Worm (Caenorhabditis elegans) whole organism, early embryonic: ENCODE data around the gene elo-9.

Experiments
- B0310.2 ChIP-seq: sonication (generic microtip); optimal IDR thresholded peaks from 2 replicates; lab custom pipeline; 2016; ENCODE audit warnings: mild to moderate bottlenecking, missing genetic modification characterization, missing compliant biosample characterization
- F13C5.2 ChIP-seq: sonication (generic microtip); optimal IDR thresholded peaks from 2 replicates; lab custom pipeline; 2017; ENCODE audit warnings: mild to moderate bottlenecking, missing genetic modification characterization, inconsistent platforms, missing compliant biosample characterization
- aly-1 ChIP-seq: sonication (generic microtip); optimal IDR thresholded peaks from 2 replicates; lab custom pipeline; 2016; ENCODE audit warnings: missing genetic modification characterization, missing compliant biosample characterization
- ama-1 ChIP-seq: fragments of 150-350 bp; optimal IDR thresholded peaks from 2 replicates; lab custom pipeline; 2014
- ceh-13 ChIP-seq: fragments of 200-800 bp; sonication (Bioruptor generic); optimal IDR thresholded peaks from 2 replicates; lab custom pipeline; 2018; ENCODE audit warnings: mild to moderate bottlenecking, missing genetic modification characterization, missing compliant biosample characterization
- ceh-36 ChIP-seq: sonication (generic microtip); optimal IDR thresholded peaks from 2 replicates; lab custom pipeline; 2016; ENCODE audit warnings: missing genetic modification characterization, inconsistent platforms, missing compliant biosample characterization
- ets-7 ChIP-seq: sonication (generic microtip); optimal IDR thresholded peaks from 2 replicates; lab custom pipeline; 2016; ENCODE audit warnings: missing genotype, missing genetic modification characterization, missing compliant biosample characterization
- flt-1 ChIP-seq: fragments of 200-800 bp; sonication (Bioruptor generic); IDR thresholded peaks from 2 replicates; pipeline ENCODE4 v1.3.6; 2022; ENCODE audit warnings: missing genetic modification characterization, missing compliant biosample characterization
- hmbx-1 ChIP-seq: sonication (generic microtip); optimal IDR thresholded peaks from 2 replicates; lab custom pipeline; 2016; ENCODE audit warnings: mild to moderate bottlenecking, missing genetic modification characterization, missing compliant biosample characterization
- hmg-4 ChIP-seq: fragments of 200-800 bp; sonication (Bioruptor generic); optimal IDR thresholded peaks from 2 replicates; lab custom pipeline; 2018; ENCODE audit warnings: mild to moderate bottlenecking, missing genetic modification characterization, missing compliant biosample characterization
- hnd-1 ChIP-seq: sonication (generic microtip); optimal IDR thresholded peaks from 2 replicates; lab custom pipeline; 2016; ENCODE audit warnings: missing genetic modification characterization, missing compliant biosample characterization
- pes-1 ChIP-seq: fragments of 200-800 bp; sonication (Bioruptor generic); IDR thresholded peaks from 2 replicates; pipeline ENCODE4 v1.3.6; 2022; ENCODE audit warnings: missing genetic modification reagents, missing genetic modification characterization, missing compliant biosample characterization
- scrt-1 ChIP-seq: fragments of 200-800 bp; sonication (Bioruptor generic); IDR thresholded peaks from 2 replicates; pipeline ENCODE4 v1.3.6; 2022; ENCODE audit warnings: missing genetic modification characterization, missing compliant biosample characterization
- sea-1 ChIP-seq: fragments of 200-800 bp; sonication (Bioruptor generic); conservative IDR thresholded peaks from 2 replicates; pipeline ENCODE4 v1.3.6; 2022; ENCODE audit warnings: missing genetic modification characterization, missing compliant biosample characterization
- tbx-11 ChIP-seq: fragments of 200-800 bp; sonication (Bioruptor generic); IDR thresholded peaks from 2 replicates; pipeline ENCODE4 v1.3.6; 2022; ENCODE audit warnings: missing genetic modification characterization, missing compliant biosample characterization
- tbx-37 ChIP-seq: fragments of 200-800 bp; sonication (Bioruptor generic); conservative IDR thresholded peaks from 2 replicates; pipeline ENCODE4 v1.3.6; 2022; ENCODE audit warnings: missing genetic modification reagents, missing genetic modification characterization, missing compliant biosample characterization
- tra-4 ChIP-seq: sonication (generic microtip); optimal IDR thresholded peaks from 2 replicates; lab custom pipeline; 2017; ENCODE audit warnings: missing genetic modification characterization, missing compliant biosample characterization

Gene elo-9

DNA sequence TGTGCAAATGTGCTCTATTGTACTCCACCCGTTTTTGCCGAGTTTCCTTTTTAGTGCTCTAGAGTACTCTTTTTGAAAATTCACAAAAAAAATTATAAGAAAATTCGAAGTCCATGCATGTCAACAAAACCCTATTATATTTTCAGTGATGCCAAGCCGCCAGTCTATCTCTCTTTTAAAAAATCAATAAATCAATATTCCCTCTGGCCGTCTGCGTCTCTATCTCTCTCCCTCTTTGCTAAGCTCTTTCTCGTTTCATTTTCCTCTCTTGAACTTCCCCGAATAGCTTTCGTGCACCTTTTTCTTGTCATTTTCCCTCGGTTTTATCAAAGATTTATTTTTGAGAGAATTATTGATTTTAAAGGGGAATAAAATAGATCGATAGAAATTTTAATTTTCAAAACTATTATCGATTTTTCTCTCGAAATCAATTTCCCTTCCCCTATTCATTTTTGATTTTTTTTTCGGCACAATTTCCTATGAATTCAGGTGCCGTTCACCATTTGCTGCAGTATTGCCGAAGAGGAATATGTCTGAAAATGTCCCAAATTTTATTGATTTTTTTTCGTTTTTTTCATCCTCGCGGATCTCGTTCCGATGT is 11.3 kb downstream of the elo-9 start:
- no peak for TF ChIP-seq hnd-1

DNA sequence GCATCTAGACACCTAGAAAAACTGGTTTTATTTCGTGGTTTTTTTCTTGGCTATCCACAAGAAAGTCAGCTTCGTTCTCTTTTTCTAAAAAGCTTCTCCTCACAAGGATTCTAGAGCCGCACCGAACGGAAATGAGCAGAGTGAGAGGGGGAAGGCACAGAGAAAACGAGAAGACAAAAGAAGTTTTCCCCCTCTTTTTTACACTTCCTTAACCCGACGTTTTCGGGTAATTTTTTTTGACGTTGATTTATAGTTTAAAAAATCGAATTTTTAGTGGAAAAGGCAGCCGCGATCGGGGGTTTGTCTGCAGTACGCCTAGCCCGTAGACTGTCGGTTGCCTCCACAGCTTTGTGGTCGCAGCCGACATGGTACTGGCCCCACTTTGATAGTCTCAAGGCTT is 17.4 kb downstream of the elo-9 start:
- TF ChIP-seq tra-4 (tag; lab: Kevin White, UChicago) (no peak), B0310.2 (no peak), pes-1 (GFP tag; lab: Robert Waterston, UW) (no peak), tbx-37 (no peak), hmg-4 (no peak), F13C5.2 (tag; lab: Kevin White, UChicago) (no peak), aly-1 (tag; lab: Kevin White, UChicago) (no peak), hnd-1 (no peak), hmbx-1 (tag; lab: Kevin White, UChicago) (no peak), tbx-11 (no peak), flt-1 (GFP tag; lab: Robert Waterston, UW) (no peak), ceh-36 (tag; lab: Kevin White, UChicago) (no peak), ets-7 (tag; lab: Kevin White, UChicago) (no peak), ama-1 (lab: Kevin White, UChicago) (no peak)

DNA sequence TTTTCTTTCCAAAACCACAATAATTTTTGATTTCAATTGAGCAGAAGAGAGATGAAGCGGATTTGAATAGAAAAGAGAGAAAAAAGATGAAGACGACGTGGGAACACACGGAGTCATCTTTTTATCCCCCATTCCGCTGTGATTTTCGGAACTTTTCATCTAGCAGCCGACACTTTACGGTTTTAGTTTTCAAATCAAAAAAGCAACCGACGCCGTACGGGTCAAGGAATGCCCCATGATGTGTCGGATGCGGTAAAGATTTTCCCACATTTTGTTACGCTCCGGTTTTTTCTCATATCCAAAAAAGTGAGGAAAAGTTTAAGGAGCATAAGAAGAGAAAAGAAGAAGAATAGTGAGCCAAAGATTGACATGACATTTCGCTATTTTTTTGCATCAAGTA is 18.4 kb downstream of the elo-9 start:
- TF ChIP-seq tbx-37 (no peak), B0310.2 (no peak), scrt-1 (no peak), hmbx-1 (tag; lab: Kevin White, UChicago) (no peak), hmg-4 (no peak), F13C5.2 (tag; lab: Kevin White, UChicago) (no peak), aly-1 (tag; lab: Kevin White, UChicago) (no peak), tbx-11 (no peak), tra-4 (tag; lab: Kevin White, UChicago) (no peak), sea-1 (GFP tag; lab: Robert Waterston, UW) (no peak), ceh-13 (GFP tag; lab: Kevin White, UChicago) (no peak), hnd-1 (no peak), ets-7 (tag; lab: Kevin White, UChicago) (no peak), ama-1 (lab: Kevin White, UChicago) (no peak)

DNA sequence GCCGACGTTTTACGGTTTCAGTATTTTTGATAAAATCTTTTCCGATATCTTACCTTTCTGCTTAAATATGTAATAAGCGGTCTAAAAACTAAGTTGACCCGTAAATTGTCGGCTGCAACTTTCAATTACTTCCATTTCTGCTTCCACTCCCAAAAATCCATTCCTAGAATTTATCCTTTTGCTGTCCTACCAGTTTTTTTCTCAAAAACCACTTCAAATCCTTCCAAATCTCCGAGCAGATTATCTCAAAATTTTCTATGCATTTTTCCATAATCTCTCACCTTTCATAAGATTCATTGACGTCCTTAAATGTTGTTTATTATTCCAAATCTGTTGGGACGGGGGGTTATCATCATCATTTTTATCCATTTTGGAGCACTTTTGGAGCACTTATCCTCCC is 22.9 kb downstream of the elo-9 start:
- TF ChIP-seq tra-4 (tag; lab: Kevin White, UChicago) (no peak), ceh-36 (tag; lab: Kevin White, UChicago) (no peak), hnd-1 (no peak), F13C5.2 (tag; lab: Kevin White, UChicago) (no peak), pes-1 (GFP tag; lab: Robert Waterston, UW) (no peak), ceh-13 (GFP tag; lab: Kevin White, UChicago) (no peak)

DNA sequence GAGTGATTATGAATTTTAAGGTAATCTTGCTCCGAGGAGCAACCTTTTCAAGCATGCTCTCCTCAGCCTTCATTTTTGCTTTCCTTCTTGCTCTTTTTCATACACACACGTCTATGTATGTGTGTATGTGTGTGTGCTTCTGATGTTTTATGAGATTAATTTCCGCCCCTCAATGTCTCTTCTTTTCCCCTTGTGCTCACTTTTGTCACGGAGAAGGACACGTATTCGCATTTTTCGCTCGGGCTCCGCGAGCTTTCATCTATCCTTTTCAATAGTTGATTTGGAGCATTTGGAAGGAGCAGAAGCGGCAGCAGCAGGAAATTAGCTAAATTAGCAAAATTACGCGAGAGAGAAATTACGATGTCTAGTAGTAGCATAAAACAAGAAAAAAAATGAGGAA is 23.6 kb downstream of the elo-9 start:
- no peak for TF ChIP-seq pes-1 (GFP tag; lab: Robert Waterston, UW)
- TF ChIP-seq ama-1 (lab: Kevin White, UChicago) = no peak
- TF ChIP-seq hmbx-1 (tag; lab: Kevin White, UChicago) = no peak
- TF ChIP-seq sea-1 (GFP tag; lab: Robert Waterston, UW) = no peak
- TF ChIP-seq ceh-13 (GFP tag; lab: Kevin White, UChicago) = no peak
- TF ChIP-seq scrt-1 = no peak
- no peak for TF ChIP-seq ceh-36 (tag; lab: Kevin White, UChicago)
- TF ChIP-seq flt-1 (GFP tag; lab: Robert Waterston, UW) = no peak
- TF ChIP-seq ets-7 (tag; lab: Kevin White, UChicago) = no peak
- TF ChIP-seq tra-4 (tag; lab: Kevin White, UChicago) = no peak
- TF ChIP-seq hnd-1 = no peak

DNA sequence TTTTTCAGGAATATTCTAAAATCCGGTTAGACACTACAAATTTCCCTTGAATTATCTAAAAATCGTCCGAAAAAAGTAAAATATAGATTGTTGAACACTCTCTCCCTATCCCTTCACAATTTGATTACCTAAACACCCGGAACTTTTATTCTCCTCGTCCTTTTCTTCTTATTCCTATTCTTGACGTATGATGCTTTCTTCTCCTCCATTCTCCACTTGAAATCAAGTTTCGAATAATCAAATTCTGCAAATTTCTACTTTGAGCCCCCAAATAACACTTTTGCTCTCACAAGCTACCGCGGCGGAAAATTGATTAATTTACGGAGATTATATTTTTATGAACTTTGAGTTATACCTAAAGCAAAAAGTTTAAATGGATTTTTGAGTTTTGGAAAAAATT is 25.6 kb downstream of the elo-9 start:
- TF ChIP-seq ama-1 (lab: Kevin White, UChicago) (no peak), hnd-1 (no peak), scrt-1 (no peak), pes-1 (GFP tag; lab: Robert Waterston, UW) (no peak), flt-1 (GFP tag; lab: Robert Waterston, UW) (no peak), tbx-11 (no peak), B0310.2 (no peak), ets-7 (tag; lab: Kevin White, UChicago) (no peak), aly-1 (tag; lab: Kevin White, UChicago) (no peak), tra-4 (tag; lab: Kevin White, UChicago) (no peak), ceh-13 (GFP tag; lab: Kevin White, UChicago) (no peak), tbx-37 (no peak), hmg-4 (no peak)

DNA sequence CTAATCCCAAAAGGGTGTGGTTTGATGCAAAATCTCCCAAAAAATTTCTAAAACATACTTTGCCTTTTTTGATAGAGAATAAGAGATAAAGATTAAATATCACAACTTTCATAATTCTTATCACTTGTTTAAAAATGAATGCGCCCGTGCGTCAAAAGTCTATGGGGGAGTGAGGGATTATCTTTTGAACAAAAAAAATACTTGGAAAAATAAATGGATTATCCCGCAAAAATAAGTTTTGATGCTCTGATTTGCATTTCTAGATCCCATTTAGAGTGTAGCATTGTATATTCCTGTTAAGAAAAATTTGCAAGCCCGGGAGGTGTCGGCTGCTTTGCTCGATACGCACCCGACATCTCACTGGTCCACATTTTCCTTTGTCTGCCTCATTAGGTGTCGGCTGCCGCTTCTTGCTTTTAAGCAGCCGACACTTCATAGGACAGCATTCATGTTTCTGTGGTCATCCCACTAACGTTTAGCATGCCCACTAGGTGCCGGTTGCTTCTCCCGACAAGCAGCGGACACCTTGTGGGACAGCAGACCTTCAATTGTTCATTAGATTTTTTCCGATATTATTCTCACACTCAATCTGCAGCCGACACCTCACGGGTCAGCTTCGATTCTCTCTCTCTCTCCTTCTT is 28.4 kb downstream of the elo-9 start:
- no peak for TF ChIP-seq ama-1 (lab: Kevin White, UChicago)

DNA sequence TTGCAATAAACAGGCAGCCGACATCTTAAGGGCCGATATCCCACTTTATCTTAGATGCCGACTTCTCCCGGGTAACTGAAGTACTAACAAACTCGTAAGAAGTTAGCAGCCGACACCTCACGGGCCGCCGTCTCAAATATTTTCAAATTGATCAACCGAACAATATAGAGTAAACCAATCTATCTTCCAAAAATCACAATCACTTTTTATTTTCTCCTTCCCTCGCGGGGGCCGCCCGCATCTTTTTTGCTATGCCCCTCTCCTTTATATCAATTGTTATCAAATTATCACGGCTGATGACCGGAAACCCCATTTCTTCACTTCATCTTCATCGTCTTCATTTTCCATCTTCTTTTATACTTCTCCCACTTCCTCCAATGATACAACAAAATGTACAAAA is 35.1 kb downstream of the elo-9 start:
- TF ChIP-seq pes-1 (GFP tag; lab: Robert Waterston, UW) (no peak), ceh-36 (tag; lab: Kevin White, UChicago) (no peak), tra-4 (tag; lab: Kevin White, UChicago) (no peak), ceh-13 (GFP tag; lab: Kevin White, UChicago) (no peak), ama-1 (lab: Kevin White, UChicago) (no peak), hnd-1 (no peak), hmg-4 (no peak), flt-1 (GFP tag; lab: Robert Waterston, UW) (no peak), F13C5.2 (tag; lab: Kevin White, UChicago) (no peak), tbx-37 (no peak), sea-1 (GFP tag; lab: Robert Waterston, UW) (no peak), hmbx-1 (tag; lab: Kevin White, UChicago) (no peak), aly-1 (tag; lab: Kevin White, UChicago) (no peak), B0310.2 (no peak), scrt-1 (no peak), tbx-11 (no peak), ets-7 (tag; lab: Kevin White, UChicago) (no peak)
